Fruit fly (Drosophila melanogaster): Measurements from ENCODE around the gene Adk2.
A peak's percentile ranks its signal among the peaks of the same experiment; 100 is the strongest.

Adk2 gene

DNA sequence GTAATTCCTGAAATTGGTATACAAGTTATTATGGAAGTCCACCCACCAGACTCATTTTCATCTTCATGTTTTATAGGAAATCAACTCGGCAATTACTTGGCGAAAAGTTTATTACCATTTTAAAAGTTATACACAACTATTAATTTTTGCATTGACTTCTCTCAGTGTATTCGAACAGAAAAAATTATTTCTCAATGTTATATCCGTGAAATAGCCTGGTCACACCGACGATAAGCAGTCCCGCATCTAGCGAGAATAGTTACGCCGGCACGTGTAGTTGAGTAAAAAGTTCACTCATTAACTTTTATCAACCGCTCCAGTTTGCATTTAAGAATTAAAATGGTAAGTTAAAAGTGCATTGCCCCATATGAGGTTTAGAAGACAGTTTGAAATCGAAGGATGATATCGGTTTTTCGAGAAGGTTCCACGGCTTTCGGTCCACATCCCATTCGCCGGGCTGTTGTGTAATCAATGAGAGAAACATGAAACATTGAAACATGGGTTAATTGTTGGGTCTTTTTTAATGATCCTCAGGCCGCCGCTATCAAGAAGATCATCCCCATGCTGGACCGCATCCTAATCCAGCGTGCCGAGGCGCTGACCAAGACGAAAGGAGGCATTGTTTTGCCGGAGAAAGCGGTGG lies 6.5 kb downstream of the Adk2 start, which contains the start of gene CG11267 (continued):
- TF ChIP-seq CG3163 (GFP tag; optimal IDR thresholded peaks at IDR 0.05): peak; percentile 12
- TF ChIP-seq schlank (tag; optimal IDR thresholded peaks at IDR 0.05): peak; percentile 78
- peak; percentile 85 for TF ChIP-seq aop (GFP tag; IDR thresholded peaks at IDR 0.05)
- TF ChIP-seq Awh (GFP tag; IDR thresholded peaks at IDR 0.05): peak; percentile 87
- TF ChIP-seq dimm (GFP tag; IDR thresholded peaks at IDR 0.05): no peak; the same call in none of the 2 replicates
- no peak for TF ChIP-seq TFAM (GFP tag; optimal IDR thresholded peaks at IDR 0.05)
- TF ChIP-seq CG32767 (GFP tag; IDR thresholded peaks at IDR 0.05): peak; percentile 62
- peak; percentile 70 for TF ChIP-seq CG4404 (GFP tag; IDR thresholded peaks at IDR 0.05)
- TF ChIP-seq ro (GFP tag; IDR thresholded peaks at IDR 0.05): peak; percentile 75
- TF ChIP-seq Ets97D (GFP tag; optimal IDR thresholded peaks at IDR 0.05): peak; percentile 70
- TF ChIP-seq CG4707 (GFP tag; optimal IDR thresholded peaks at IDR 0.05): no peak
- TF ChIP-seq ssp (GFP tag; IDR thresholded peaks at IDR 0.05): peak; percentile 59
- TF ChIP-seq CG7556 (GFP tag; optimal IDR thresholded peaks at IDR 0.05): peak; percentile 76
- peak; percentile 85 for TF ChIP-seq Dip3 (GFP tag; optimal IDR thresholded peaks at IDR 0.05)
- peak; percentile 74 for TF ChIP-seq CG13624 (GFP tag; optimal IDR thresholded peaks at IDR 0.05)
- TF ChIP-seq CG2712 (tag; optimal IDR thresholded peaks at IDR 0.05): peak; percentile 83
- no peak for TF ChIP-seq hbn (GFP tag; IDR thresholded peaks at IDR 0.05; ENCODE audit: partially characterized antibody)
- peak; percentile 90 for TF ChIP-seq Meics (GFP tag; optimal IDR thresholded peaks at IDR 0.05)
- peak; percentile 62 for TF ChIP-seq trh (GFP tag; optimal IDR thresholded peaks at IDR 0.05)
- TF ChIP-seq CG9609 (GFP tag; optimal IDR thresholded peaks at IDR 0.05): peak; percentile 77
- TF ChIP-seq CG12299 (tag; optimal IDR thresholded peaks at IDR 0.05): no peak
- TF ChIP-seq klu (GFP tag; IDR thresholded peaks at IDR 0.05): peak; percentile 81
- TF ChIP-seq CG10274 (GFP tag; optimal IDR thresholded peaks at IDR 0.05): peak; percentile 70
- TF ChIP-seq odd (GFP tag; optimal IDR thresholded peaks at IDR 0.05): peak; percentile 77
- TF ChIP-seq lab (GFP tag; optimal IDR thresholded peaks at IDR 0.05): peak; percentile 93
- no peak for TF ChIP-seq Dp (GFP tag; optimal IDR thresholded peaks at IDR 0.05)
- peak; percentile 84 for TF ChIP-seq cwo (GFP tag; optimal IDR thresholded peaks at IDR 0.05)
- peak; percentile 91 for TF ChIP-seq CG13296 (GFP tag; optimal IDR thresholded peaks at IDR 0.05)
- peak; percentile 42 for TF ChIP-seq CG17186 (GFP tag; optimal IDR thresholded peaks at IDR 0.05)
- peak; percentile 64 for TF ChIP-seq lbe (GFP tag; optimal IDR thresholded peaks at IDR 0.05)
- peak; percentile 90 for TF ChIP-seq CG17359 (tag; optimal IDR thresholded peaks at IDR 0.05)
- no peak for TF ChIP-seq Dll (GFP tag; IDR thresholded peaks at IDR 0.05; ENCODE audit: partially characterized antibody)
- TF ChIP-seq CG43689 (GFP tag; IDR thresholded peaks at IDR 0.05): no peak
- no peak for TF ChIP-seq CG42726 (GFP tag; IDR thresholded peaks at IDR 0.05; ENCODE audit: partially characterized antibody)
- peak; percentile 94 for TF ChIP-seq Ada2b (GFP tag; IDR thresholded peaks at IDR 0.05)
- peak; percentile 75 for TF ChIP-seq NfI (GFP tag; optimal IDR thresholded peaks at IDR 0.05)
- TF ChIP-seq NFAT (GFP tag; IDR thresholded peaks at IDR 0.05): peak; percentile 94
- TF ChIP-seq sqz (GFP tag; optimal IDR thresholded peaks at IDR 0.05): peak; percentile 69
- peak; percentile 73 for TF ChIP-seq tup (GFP tag; optimal IDR thresholded peaks at IDR 0.05)
- TF ChIP-seq tna (GFP tag; IDR thresholded peaks at IDR 0.05; ENCODE audit: partially characterized antibody): 0 out of 2 replicates have a peak, but pooled peaks have one; percentile 18
- peak in 1 of 2 experiments; percentile 2 for TF ChIP-seq Hr78 (GFP tag; optimal IDR thresholded peaks at IDR 0.05)
- peak; percentile 50 for TF ChIP-seq Dref (GFP tag; IDR thresholded peaks at IDR 0.05)
- 0 out of 2 replicates have a peak, but pooled peaks have one; percentile 14 for TF ChIP-seq crol (GFP tag; IDR thresholded peaks at IDR 0.05)
- TF ChIP-seq Atf-2 (GFP tag; optimal IDR thresholded peaks at IDR 0.05): peak; percentile 72
- peak; percentile 54 for TF ChIP-seq oc (tag; optimal IDR thresholded peaks at IDR 0.05)
- peak; percentile 78 for TF ChIP-seq CG10267 (tag; optimal IDR thresholded peaks at IDR 0.05)
- TF ChIP-seq CG6175 (GFP tag; IDR thresholded peaks at IDR 0.05): peak; percentile 82
- peak; percentile 53 for TF ChIP-seq MESR4 (GFP tag; optimal IDR thresholded peaks at IDR 0.05)
- TF ChIP-seq cato (GFP tag; optimal IDR thresholded peaks at IDR 0.05; ENCODE audit: borderline replicate concordance): peak; percentile 66
